Fruit fly (Drosophila melanogaster) whole organism: ENCODE results near the gene CG5895.

Experiments
- Dll ChIP-seq: fragments of >200 bp; optimal IDR thresholded peaks from 2 replicates; lab custom pipeline; 2017
- psq ChIP-seq: fragments of >200 bp; optimal IDR thresholded peaks from 2 replicates; lab custom pipeline; 2017
- usp ChIP-seq: fragments of >200 bp; optimal IDR thresholded peaks from 2 replicates; lab custom pipeline; 2017; ENCODE audit warnings: missing biosample characterization, missing genetic modification characterization, mixed read lengths

DNA sequence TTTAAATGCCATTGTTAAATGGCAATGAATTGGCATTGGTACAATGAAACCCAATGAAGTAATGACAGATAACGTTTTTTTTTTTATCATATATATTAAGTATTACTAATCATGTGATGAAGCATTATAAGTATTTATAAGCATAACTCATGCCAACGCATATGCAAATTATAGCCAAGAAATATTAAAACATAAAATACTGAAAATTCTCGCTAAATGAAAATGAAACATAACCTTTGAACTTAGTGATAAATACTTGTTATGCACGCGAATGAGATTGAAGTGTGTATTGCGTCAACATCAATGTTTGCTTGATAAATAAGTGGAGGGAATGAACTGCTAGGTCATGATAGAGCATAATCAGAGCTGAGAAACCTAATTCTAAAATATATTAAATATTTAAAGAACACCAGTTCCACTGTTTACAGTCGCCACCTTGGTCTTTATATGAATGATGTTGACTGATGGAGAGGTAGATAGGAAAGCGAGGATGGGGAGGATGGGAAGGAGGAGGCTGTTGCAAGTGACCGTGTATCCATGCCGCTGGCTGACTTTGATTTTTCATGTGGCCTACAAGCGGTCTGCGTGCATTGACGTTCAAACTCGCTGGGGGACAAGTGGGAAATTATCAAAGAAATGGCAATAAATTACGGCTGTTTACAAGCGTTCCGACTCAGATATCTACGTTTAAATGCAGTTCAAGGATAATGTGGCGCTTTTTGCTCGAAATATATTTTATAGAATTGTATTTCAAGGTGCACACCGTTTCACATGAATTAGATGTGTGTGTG, 21.0 kb downstream of the CG5895 start:
- TF ChIP-seq psq (lab: Kevin White, UChicago) (no peak), usp (no peak), Dll (no peak)
